Fruit fly (Drosophila melanogaster) S2 (cell line): ENCODE measurements around the gene ago.

Experiments used
- CG8478 ChIP-seq: fragments of >200 bp; optimal IDR thresholded peaks from 2 replicates; lab custom pipeline; 2018
- CTCF ChIP-seq, 2 experiments: fragments of >200 bp; optimal IDR thresholded peaks; 2 replicates each; lab custom pipeline; 2018

DNA sequence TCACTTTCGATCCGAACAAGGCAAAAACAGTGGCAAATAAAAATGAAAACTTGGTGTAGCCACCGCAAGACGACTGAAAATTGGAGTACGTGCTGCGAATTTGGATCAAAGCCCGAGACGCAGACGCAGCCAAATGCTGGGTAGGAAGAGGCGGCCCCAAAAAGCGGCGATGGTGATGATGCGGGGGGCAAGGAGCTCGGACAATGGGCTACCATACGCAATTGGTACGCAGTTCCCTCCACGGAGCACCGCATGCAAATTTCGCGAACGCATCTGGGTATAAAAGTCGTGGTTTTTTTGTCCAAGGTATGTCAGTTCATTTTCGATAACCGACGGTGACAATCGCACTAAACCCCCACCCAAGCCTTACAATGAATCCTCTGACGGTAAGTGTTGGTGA lies 39.0 kb downstream of the ago start, which contains the start of gene Cpr64Ad:
- TF ChIP-seq CTCF (optimal IDR thresholded peaks at IDR 0.05; lab: Kevin White, UChicago) (no peak), CG8478 (no peak)
